Fruit fly (Drosophila melanogaster) whole organism, prepupa: ENCODE measurements around the gene cbt.
A peak's percentile ranks its signal among the peaks of the same experiment; 100 is the strongest.

Experiments
- Blimp-1 ChIP-seq: fragments of 200-800 bp; sonication (Bioruptor generic); optimal IDR thresholded peaks from 3 replicates; lab custom pipeline; 2017; ENCODE audit warnings: missing biosample characterization, missing genetic modification characterization, mild to moderate bottlenecking, moderate library complexity, missing genetic modification reagents
- CG10631 ChIP-seq: fragments of 200-800 bp; sonication (Bioruptor generic); optimal IDR thresholded peaks from 2 replicates; lab custom pipeline; 2016; ENCODE audit warnings: missing biosample characterization, missing genetic modification characterization
- CG11294 ChIP-seq: fragments of 200-800 bp; sonication (Bioruptor generic); IDR thresholded peaks from 2 replicates; pipeline ENCODE4 v1.3.6; 2022; ENCODE audit warnings: missing biosample characterization, missing genetic modification characterization
- CG11762 ChIP-seq: fragments of 200-800 bp; sonication (Bioruptor generic); optimal IDR thresholded peaks from 3 replicates; lab custom pipeline; 2016; ENCODE audit warnings: missing biosample characterization, missing genetic modification characterization; ENCODE audit not compliant: insufficient read depth
- CG11902 ChIP-seq: fragments of 200-800 bp; sonication (Bioruptor generic); optimal IDR thresholded peaks from 3 replicates; lab custom pipeline; 2016; ENCODE audit warnings: missing biosample characterization, missing genetic modification characterization
- CG15336 ChIP-seq: fragments of 200-800 bp; sonication (Bioruptor generic); IDR thresholded peaks from 2 replicates; pipeline ENCODE4 v1.3.6; 2022; ENCODE audit warnings: missing biosample characterization, missing genetic modification characterization
- CG16779 ChIP-seq: fragments of 200-800 bp; sonication (Bioruptor generic); optimal IDR thresholded peaks from 3 replicates; lab custom pipeline; 2017; ENCODE audit warnings: missing biosample characterization, mild to moderate bottlenecking, missing genetic modification characterization
- CG3032 ChIP-seq: fragments of 200-800 bp; optimal IDR thresholded peaks from 2 replicates; lab custom pipeline; 2019; ENCODE audit warnings: missing biosample characterization, mild to moderate bottlenecking, missing genetic modification characterization, moderate library complexity
- CG32006 ChIP-seq: fragments of 200-800 bp; sonication (Bioruptor generic); optimal IDR thresholded peaks from 3 replicates; lab custom pipeline; 2017; ENCODE audit warnings: missing biosample characterization, mild to moderate bottlenecking, missing genetic modification characterization
- CG34406 ChIP-seq: fragments of 200-800 bp; sonication (Bioruptor generic); optimal IDR thresholded peaks from 3 replicates; lab custom pipeline; 2016; ENCODE audit warnings: missing biosample characterization, missing genetic modification characterization
- CG3919 ChIP-seq: fragments of 200-800 bp; sonication (Bioruptor generic); optimal IDR thresholded peaks from 3 replicates; lab custom pipeline; 2016; ENCODE audit warnings: missing biosample characterization, missing genetic modification characterization
- CG6792 ChIP-seq: fragments of 200-800 bp; sonication (Bioruptor generic); optimal IDR thresholded peaks from 3 replicates; lab custom pipeline; 2016; ENCODE audit warnings: missing biosample characterization, missing genetic modification characterization
- CG6808 ChIP-seq: fragments of 200-800 bp; sonication (Bioruptor generic); optimal IDR thresholded peaks from 3 replicates; lab custom pipeline; 2017; ENCODE audit warnings: missing biosample characterization, missing genetic modification characterization, mild to moderate bottlenecking, moderate library complexity, missing genetic modification reagents
- CG6854 ChIP-seq: fragments of 200-800 bp; sonication (Bioruptor generic); optimal IDR thresholded peaks from 2 replicates; lab custom pipeline; 2017; ENCODE audit warnings: missing biosample characterization, mild to moderate bottlenecking, missing genetic modification characterization
- CG7368 ChIP-seq: fragments of 200-800 bp; sonication (Bioruptor generic); optimal IDR thresholded peaks from 3 replicates; lab custom pipeline; 2016; ENCODE audit warnings: missing biosample characterization, missing genetic modification characterization
- CG8319 ChIP-seq: fragments of 200-800 bp; sonication (Bioruptor generic); optimal IDR thresholded peaks from 3 replicates; lab custom pipeline; 2016; ENCODE audit warnings: missing biosample characterization, missing genetic modification characterization
- CG9139 ChIP-seq: fragments of 200-800 bp; sonication (Bioruptor generic); optimal IDR thresholded peaks from 3 replicates; lab custom pipeline; 2017; ENCODE audit warnings: missing biosample characterization, mild to moderate bottlenecking, missing genetic modification characterization
- Eip75B ChIP-seq: fragments of 200-800 bp; sonication (Bioruptor generic); optimal IDR thresholded peaks from 3 replicates; lab custom pipeline; 2016; ENCODE audit warnings: missing biosample characterization, missing genetic modification characterization
- Eip93F ChIP-seq: fragments of 200-800 bp; sonication (Bioruptor generic); optimal IDR thresholded peaks from 2 replicates; lab custom pipeline; 2016; ENCODE audit warnings: missing biosample characterization, mild to moderate bottlenecking, missing genetic modification characterization
- Ets21C ChIP-seq: fragments of 200-800 bp; sonication (Bioruptor generic); optimal IDR thresholded peaks from 3 replicates; lab custom pipeline; 2016; ENCODE audit warnings: missing biosample characterization, missing genetic modification characterization
- Ets96B ChIP-seq: fragments of 200-800 bp; optimal IDR thresholded peaks from 2 replicates; lab custom pipeline; 2019; ENCODE audit warnings: missing biosample characterization, mild to moderate bottlenecking, missing genetic modification characterization, moderate library complexity
- Hr38 ChIP-seq: sonication (Bioruptor generic); optimal IDR thresholded peaks from 2 replicates; lab custom pipeline; 2016; ENCODE audit warnings: missing biosample characterization, missing genetic modification characterization
- Hr39 ChIP-seq: fragments of 200-800 bp; sonication (Bioruptor generic); optimal IDR thresholded peaks from 2 replicates; lab custom pipeline; 2016; ENCODE audit warnings: missing biosample characterization, missing genetic modification characterization
- Hr4 ChIP-seq: fragments of 200-800 bp; sonication (Bioruptor generic); optimal IDR thresholded peaks from 3 replicates; lab custom pipeline; 2016; ENCODE audit warnings: missing biosample characterization, missing genetic modification characterization
- Lpt ChIP-seq: fragments of 200-800 bp; sonication (Bioruptor generic); optimal IDR thresholded peaks from 3 replicates; lab custom pipeline; 2016; ENCODE audit warnings: missing biosample characterization, missing genetic modification characterization
- Met ChIP-seq: fragments of 200-800 bp; sonication (Bioruptor generic); optimal IDR thresholded peaks from 3 replicates; lab custom pipeline; 2016; ENCODE audit warnings: missing biosample characterization, missing genetic modification characterization
- Sox102F ChIP-seq: fragments of 200-800 bp; sonication (Bioruptor generic); optimal IDR thresholded peaks from 2 replicates; lab custom pipeline; 2016; ENCODE audit warnings: missing biosample characterization, mild to moderate bottlenecking, missing genetic modification characterization
- Sox15 ChIP-seq: fragments of 200-800 bp; sonication (Bioruptor generic); optimal IDR thresholded peaks from 3 replicates; lab custom pipeline; 2016; ENCODE audit warnings: missing biosample characterization, missing genetic modification characterization
- cyc ChIP-seq: fragments of 200-800 bp; sonication (Bioruptor generic); optimal IDR thresholded peaks from 3 replicates; lab custom pipeline; 2016; ENCODE audit warnings: missing biosample characterization, missing genetic modification characterization
- dac ChIP-seq: fragments of 200-800 bp; sonication (Bioruptor generic); optimal IDR thresholded peaks from 2 replicates; lab custom pipeline; 2017; ENCODE audit warnings: missing biosample characterization, mild to moderate bottlenecking, missing genetic modification characterization
- dsx ChIP-seq: fragments of 200-800 bp; optimal IDR thresholded peaks from 3 replicates; lab custom pipeline; 2019; ENCODE audit warnings: missing biosample characterization, mild to moderate bottlenecking, missing genetic modification characterization, moderate library complexity; ENCODE audit not compliant: poor library complexity, severe bottlenecking
- fd59A ChIP-seq: fragments of 200-800 bp; sonication (Bioruptor generic); optimal IDR thresholded peaks from 2 replicates; lab custom pipeline; 2017; ENCODE audit warnings: missing biosample characterization, mild to moderate bottlenecking, missing genetic modification characterization, missing genetic modification reagents
- fd85E ChIP-seq: fragments of 200-800 bp; sonication (Bioruptor generic); optimal IDR thresholded peaks from 3 replicates; lab custom pipeline; 2016; ENCODE audit warnings: missing biosample characterization, missing genetic modification characterization
- lz ChIP-seq: fragments of 200-800 bp; sonication (Bioruptor generic); optimal IDR thresholded peaks from 3 replicates; lab custom pipeline; 2016; ENCODE audit warnings: missing biosample characterization, missing genetic modification characterization
- net ChIP-seq: fragments of 200-800 bp; sonication (Bioruptor generic); optimal IDR thresholded peaks from 3 replicates; lab custom pipeline; 2016; ENCODE audit warnings: missing biosample characterization, missing genetic modification characterization
- pdm3 ChIP-seq: fragments of 200-800 bp; sonication (Bioruptor generic); optimal IDR thresholded peaks from 3 replicates; lab custom pipeline; 2016; ENCODE audit warnings: missing biosample characterization, missing genetic modification characterization
- ss ChIP-seq, 2 experiments: fragments of 200-800 bp; sonication (Bioruptor generic); optimal IDR thresholded peaks; 2 replicates in 1 of 2; 3 replicates in 1 of 2; lab custom pipeline; 2017 to 2018; ENCODE audit warnings: mild to moderate bottlenecking in 2 of 2, missing biosample characterization in 2 of 2, missing genetic modification characterization in 2 of 2, moderate library complexity in 1 of 2
- svp ChIP-seq: fragments of 200-800 bp; sonication (Bioruptor generic); peaks from one replicate; lab custom pipeline; 2016; ENCODE audit warnings: missing biosample characterization, missing genetic modification characterization
- vri ChIP-seq: fragments of 200-800 bp; sonication (Bioruptor generic); optimal IDR thresholded peaks from 3 replicates; lab custom pipeline; 2016; ENCODE audit warnings: missing biosample characterization, mild to moderate bottlenecking, missing genetic modification characterization

Gene cbt

dm6 chr2L:478749-479482 is 572 bp downstream of the cbt start (continued):
- peak; percentile 56 for TF ChIP-seq fd59A
- peak; percentile 84 for TF ChIP-seq fd85E (GFP tag; lab: Kevin White, UChicago)
- TF ChIP-seq Hr38 (GFP tag; lab: Kevin White, UChicago), result peak; percentile 55
- no peak for TF ChIP-seq CG11902 (GFP tag; lab: Kevin White, UChicago)
- peak; percentile 0 for TF ChIP-seq lz (GFP tag; lab: Kevin White, UChicago)
- peak; percentile 75 for TF ChIP-seq Eip75B (GFP tag; lab: Kevin White, UChicago)
- TF ChIP-seq Sox15, result no peak
- TF ChIP-seq pdm3 (GFP tag; lab: Kevin White, UChicago), result peak; percentile 66
- TF ChIP-seq CG6854 (GFP tag; lab: Kevin White, UChicago), result peak; percentile 96
- TF ChIP-seq CG32006, result peak; percentile 86
- TF ChIP-seq CG6792 (GFP tag; lab: Kevin White, UChicago), result peak; percentile 16
- TF ChIP-seq CG15336 (GFP tag; lab: Robert Waterston, UW), result no peak
- peak; percentile 91 for TF ChIP-seq dac (GFP tag; lab: Kevin White, UChicago)
- peak; percentile 99 for TF ChIP-seq CG6808 (GFP tag; lab: Kevin White, UChicago)
- TF ChIP-seq svp, result peak; percentile 62
- peak; percentile 82 for TF ChIP-seq CG3032 (tag; lab: Kevin White, UChicago)
- TF ChIP-seq CG11294, result no peak
- TF ChIP-seq Lpt, result peak; percentile 97
- TF ChIP-seq Met, result peak; percentile 53
- no peak for TF ChIP-seq cyc
- TF ChIP-seq Sox102F (GFP tag; lab: Kevin White, UChicago), result peak; percentile 72
- peak; percentile 83 for TF ChIP-seq CG11762 (GFP tag; lab: Kevin White, UChicago)
- TF ChIP-seq CG7368 (GFP tag; lab: Kevin White, UChicago), result peak; percentile 92
- peak; percentile 87 for TF ChIP-seq dsx (GFP tag; lab: Kevin White, UChicago)
- no peak for TF ChIP-seq CG10631 (GFP tag; lab: Kevin White, UChicago)
- peak; percentile 100 for TF ChIP-seq ss (GFP tag; optimal IDR thresholded peaks at IDR 0.05; lab: Kevin White, UChicago)
- peak; percentile 67 for TF ChIP-seq CG8319
- TF ChIP-seq Ets21C, result no peak
- peak; percentile 100 for TF ChIP-seq CG9139 (GFP tag; lab: Kevin White, UChicago)
- TF ChIP-seq Ets96B (tag; lab: Kevin White, UChicago), result peak; percentile 85
- TF ChIP-seq Hr39 (GFP tag; lab: Kevin White, UChicago), result no peak
- TF ChIP-seq vri (GFP tag; lab: Kevin White, UChicago), result peak; percentile 83

- TF ChIP-seq Sox15, result no peak
- peak; percentile 11 for TF ChIP-seq svp
These were observed 1.3 kb downstream of the cbt start for dm6 chr2L:478173-478572.

- TF ChIP-seq Eip93F (GFP tag; lab: Kevin White, UChicago) (no peak), Hr4 (GFP tag; lab: Kevin White, UChicago) (no peak), CG3919 (no peak), CG6792 (GFP tag; lab: Kevin White, UChicago) (no peak), CG16779 (tag; lab: Kevin White, UChicago) (no peak), Blimp-1 (GFP tag; lab: Kevin White, UChicago) (no peak), CG11762 (GFP tag; lab: Kevin White, UChicago) (no peak), CG6808 (GFP tag; lab: Kevin White, UChicago) (no peak), CG34406 (GFP tag; lab: Kevin White, UChicago) (no peak), net (GFP tag; lab: Kevin White, UChicago) (no peak), CG7368 (GFP tag; lab: Kevin White, UChicago) (no peak)
These were observed 3.6 kb downstream of the cbt start, which contains the start of gene ush for dm6 chr2L:475920-476319. TSS of gene ush (plus strand) at chr2L:476220.
